Worm (Caenorhabditis elegans): Measurements from ENCODE around the gene nifk-1.

ce11 chrIII:4671949-4672348 lies 21.2 kb downstream of the nifk-1 start, which contains the start of gene srg-13:
- TF ChIP-seq ztf-16 (tag; optimal IDR thresholded peaks at IDR 0.05) = no peak
- no peak for TF ChIP-seq pqm-1 (tag; optimal IDR thresholded peaks at IDR 0.05)
- no peak for TF ChIP-seq eyg-1 (tag; optimal IDR thresholded peaks at IDR 0.05)
- no peak for TF ChIP-seq ets-4 (tag; optimal IDR thresholded peaks at IDR 0.05)
- TF ChIP-seq che-1 (tag; optimal IDR thresholded peaks at IDR 0.05) = no peak
- no peak for TF ChIP-seq K02D7.2 (tag; optimal IDR thresholded peaks at IDR 0.05)
- TF ChIP-seq pha-4 (tag; optimal IDR thresholded peaks at IDR 0.05) = no peak
- no peak for TF ChIP-seq ttx-3 (tag; optimal IDR thresholded peaks at IDR 0.05)
- no peak for TF ChIP-seq dmd-4 (tag; optimal IDR thresholded peaks at IDR 0.05; ENCODE audit: borderline replicate concordance)
- TF ChIP-seq K09A11.1 (tag; optimal IDR thresholded peaks at IDR 0.05; ENCODE audit: insufficient read depth) = no peak
- no peak for TF ChIP-seq nhr-232 (tag; optimal IDR thresholded peaks at IDR 0.05)
- no peak for TF ChIP-seq ama-1 (optimal IDR thresholded peaks at IDR 0.05)
- no peak for TF ChIP-seq unc-86 (tag; optimal IDR thresholded peaks at IDR 0.05)
- no peak for TF ChIP-seq rnt-1 (tag; optimal IDR thresholded peaks at IDR 0.05)
